Worm (Caenorhabditis elegans) whole organism, L4 larva: ENCODE measurements around the gene F20B6.5.
A peak's percentile ranks its signal among the peaks of the same experiment; 100 is the strongest.

ENCODE experiments used
- T20F7.1 ChIP-seq: fragments of 200-800 bp; sonication (Bioruptor generic); optimal IDR thresholded peaks from 2 replicates; lab custom pipeline; 2018; ENCODE audit warnings: mild to moderate bottlenecking, missing genetic modification characterization, missing compliant biosample characterization
- T26A8.4 ChIP-seq: fragments of 200-800 bp; sonication (Bioruptor generic); IDR thresholded peaks from 2 replicates; pipeline ENCODE4 v1.3.6; 2022; ENCODE audit warnings: missing genetic modification characterization, missing compliant biosample characterization
- Y105C5A.15 ChIP-seq: fragments of 200-800 bp; sonication (Bioruptor generic); IDR thresholded peaks from 2 replicates; pipeline ENCODE4 v1.3.6; 2022; ENCODE audit warnings: missing genetic modification characterization, missing compliant biosample characterization
- ama-1 ChIP-seq: fragments of 150-350 bp; optimal IDR thresholded peaks from 2 replicates; lab custom pipeline; 2014; ENCODE audit warnings: inconsistent platforms, mixed read lengths
- ceh-20 ChIP-seq: fragments of 200-800 bp; sonication (Bioruptor generic); IDR thresholded peaks from 2 replicates; pipeline ENCODE4 v1.3.6; 2022; ENCODE audit warnings: missing genetic modification reagents, missing genetic modification characterization, missing compliant biosample characterization
- daf-16 ChIP-seq, 3 experiments: sonication (generic microtip); optimal IDR thresholded peaks; 2 replicates each; lab custom pipeline; 2016 to 2017; ENCODE audit warnings: missing genetic modification characterization in 3 of 3, missing genetic modification reagents in 3 of 3, mild to moderate bottlenecking in 2 of 3, missing compliant biosample characterization in 2 of 3, missing biosample characterization in 1 of 3, moderate library complexity in 1 of 3
- dmd-6 ChIP-seq: fragments of 200-800 bp; sonication (Bioruptor generic); IDR thresholded peaks from 2 replicates; pipeline ENCODE4 v1.3.6; 2022; ENCODE audit warnings: missing genetic modification reagents, missing genetic modification characterization, missing compliant biosample characterization
- dmd-9 ChIP-seq: fragments of 200-800 bp; sonication (Bioruptor generic); IDR thresholded peaks from 2 replicates; pipeline ENCODE4 v1.3.6; 2022; ENCODE audit warnings: missing genetic modification reagents, missing genetic modification characterization, missing compliant biosample characterization
- dve-1 ChIP-seq: sonication (generic microtip); optimal IDR thresholded peaks from 2 replicates; lab custom pipeline; 2017; ENCODE audit warnings: antibody characterized with exemption, mild to moderate bottlenecking, missing genetic modification characterization, missing compliant biosample characterization; ENCODE audit not compliant: insufficient read depth
- egl-27 ChIP-seq: sonication (generic microtip); optimal IDR thresholded peaks from 3 replicates; lab custom pipeline; 2017; ENCODE audit warnings: missing biosample characterization, missing genetic modification reagents, missing genetic modification characterization
- hif-1 ChIP-seq, 2 experiments: sonication (generic microtip); optimal IDR thresholded peaks; 2 replicates each; lab custom pipeline; 2016 to 2017; ENCODE audit warnings: missing compliant biosample characterization in 2 of 2, missing genetic modification characterization in 2 of 2, missing genetic modification reagents in 2 of 2, missing genotype in 2 of 2, mild to moderate bottlenecking in 1 of 2
- hlh-11 ChIP-seq: fragments of 200-800 bp; sonication (Bioruptor generic); optimal IDR thresholded peaks from 2 replicates; lab custom pipeline; 2018; ENCODE audit warnings: mild to moderate bottlenecking, missing genetic modification characterization, missing compliant biosample characterization
- hlh-30 ChIP-seq: sonication (generic microtip); optimal IDR thresholded peaks from 2 replicates; lab custom pipeline; 2017; ENCODE audit warnings: antibody characterized with exemption, mild to moderate bottlenecking, missing genetic modification characterization, missing compliant biosample characterization; ENCODE audit not compliant: insufficient read depth
- hmg-1.1 ChIP-seq: fragments of 200-800 bp; sonication (Bioruptor generic); IDR thresholded peaks from 2 replicates; pipeline ENCODE4 v1.3.6; 2022; ENCODE audit warnings: missing genetic modification reagents, missing genetic modification characterization, missing compliant biosample characterization
- lim-7 ChIP-seq: fragments of 200-800 bp; sonication (Bioruptor generic); IDR thresholded peaks from 2 replicates; pipeline ENCODE4 v1.3.6; 2022; ENCODE audit warnings: missing genetic modification characterization, missing compliant biosample characterization
- mdl-1 ChIP-seq, 2 experiments: fragments of 150-350 bp in 1 of 2; sonication (generic microtip) in 1 of 2; optimal IDR thresholded peaks; 2 replicates each; lab custom pipeline; 2014 to 2017; ENCODE audit warnings: missing biosample characterization in 2 of 2, missing genetic modification characterization in 2 of 2
- mep-1 ChIP-seq: fragments of 150-350 bp; sonication (generic microtip); optimal IDR thresholded peaks from 3 replicates; lab custom pipeline; 2014; ENCODE audit warnings: missing biosample characterization, missing genetic modification characterization
- mes-2 ChIP-seq: sonication (generic microtip); optimal IDR thresholded peaks from 2 replicates; lab custom pipeline; 2016; ENCODE audit warnings: missing genotype, mild to moderate bottlenecking, missing genetic modification characterization, missing compliant biosample characterization; ENCODE audit not compliant: poor library complexity, severe bottlenecking
- mxl-2 ChIP-seq: fragments of 200-800 bp; sonication (Bioruptor generic); conservative IDR thresholded peaks from 2 replicates; pipeline ENCODE4 v1.3.6; 2022; ENCODE audit warnings: missing genetic modification reagents, missing genetic modification characterization, missing compliant biosample characterization
- mxl-3 ChIP-seq: fragments of 200-800 bp; sonication (Bioruptor generic); optimal IDR thresholded peaks from 2 replicates; lab custom pipeline; 2018; ENCODE audit warnings: mild to moderate bottlenecking, missing genetic modification characterization, missing compliant biosample characterization
- nhr-10 ChIP-seq: fragments of 150-350 bp; optimal IDR thresholded peaks from 2 replicates; lab custom pipeline; 2014; ENCODE audit warnings: missing biosample characterization, missing genetic modification characterization
- nhr-102 ChIP-seq: sonication (generic microtip); optimal IDR thresholded peaks from 2 replicates; lab custom pipeline; 2016; ENCODE audit warnings: mild to moderate bottlenecking, missing genetic modification characterization, moderate library complexity, missing compliant biosample characterization
- nhr-28 ChIP-seq: fragments of 150-350 bp; optimal IDR thresholded peaks from 2 replicates; lab custom pipeline; 2014; ENCODE audit warnings: missing biosample characterization, missing genetic modification characterization
- nhr-41 ChIP-seq: fragments of 200-800 bp; sonication (Bioruptor generic); IDR thresholded peaks from 2 replicates; pipeline ENCODE4 v1.3.6; 2022; ENCODE audit warnings: missing genetic modification reagents, missing genetic modification characterization, missing compliant biosample characterization
- nhr-42 ChIP-seq: fragments of 200-800 bp; sonication (Bioruptor generic); IDR thresholded peaks from 2 replicates; pipeline ENCODE4 v1.3.6; 2022; ENCODE audit warnings: missing genetic modification characterization, missing compliant biosample characterization
- nhr-6 ChIP-seq: fragments of 150-350 bp; optimal IDR thresholded peaks from 2 replicates; lab custom pipeline; 2014; ENCODE audit warnings: missing biosample characterization, missing genetic modification characterization
- nhr-77 ChIP-seq: fragments of 150-350 bp; optimal IDR thresholded peaks from 2 replicates; lab custom pipeline; 2014; ENCODE audit warnings: missing biosample characterization, missing genetic modification characterization
- php-3 ChIP-seq: fragments of 200-800 bp; sonication (Bioruptor generic); IDR thresholded peaks from 2 replicates; pipeline ENCODE4 v1.3.6; 2022; ENCODE audit warnings: missing genetic modification reagents, missing genetic modification characterization, missing compliant biosample characterization
- pqm-1 ChIP-seq: sonication (generic microtip); optimal IDR thresholded peaks from 2 replicates; lab custom pipeline; 2017; ENCODE audit warnings: missing biosample characterization, missing genetic modification characterization
- sdz-12 ChIP-seq: fragments of 200-800 bp; sonication (Bioruptor generic); optimal IDR thresholded peaks from 2 replicates; lab custom pipeline; 2018; ENCODE audit warnings: mild to moderate bottlenecking, missing genetic modification characterization, missing compliant biosample characterization
- spr-1 ChIP-seq: sonication (generic microtip); optimal IDR thresholded peaks from 2 replicates; lab custom pipeline; 2016; ENCODE audit warnings: mild to moderate bottlenecking, missing genetic modification characterization, missing compliant biosample characterization
- tra-1 ChIP-seq: fragments of 200-800 bp; sonication (Bioruptor generic); IDR thresholded peaks from 2 replicates; pipeline ENCODE4 v1.3.6; 2022; ENCODE audit warnings: missing genetic modification reagents, missing genetic modification characterization, missing compliant biosample characterization
- unc-62 ChIP-seq, 3 experiments: fragments of 150-350 bp in 1 of 3; sonication (generic microtip); optimal IDR thresholded peaks in 2 of 3; peaks in 1 of 3; 1 replicate in 1 of 3; 2 replicates in 2 of 3; lab custom pipeline; 2014 to 2017; ENCODE audit warnings: missing biosample characterization in 3 of 3, missing genetic modification characterization in 3 of 3, missing genetic modification reagents in 3 of 3, missing genotype in 1 of 3
- zfp-2 ChIP-seq: sonication (generic microtip); optimal IDR thresholded peaks from 2 replicates; lab custom pipeline; 2016; ENCODE audit warnings: mild to moderate bottlenecking, missing genetic modification characterization, missing compliant biosample characterization
- zfp-3 ChIP-seq: fragments of 200-800 bp; sonication (Bioruptor generic); conservative IDR thresholded peaks from 2 replicates; pipeline ENCODE4 v1.3.6; 2022; ENCODE audit warnings: missing genetic modification reagents, missing genetic modification characterization, missing compliant biosample characterization
- zip-2 ChIP-seq: fragments of 150-350 bp; optimal IDR thresholded peaks from 2 replicates; lab custom pipeline; 2014; ENCODE audit warnings: missing biosample characterization, missing genetic modification characterization
- ztf-7 ChIP-seq: fragments of 150-350 bp; optimal IDR thresholded peaks from 2 replicates; lab custom pipeline; 2014; ENCODE audit warnings: missing biosample characterization, missing genetic modification characterization

F20B6.5 gene

DNA sequence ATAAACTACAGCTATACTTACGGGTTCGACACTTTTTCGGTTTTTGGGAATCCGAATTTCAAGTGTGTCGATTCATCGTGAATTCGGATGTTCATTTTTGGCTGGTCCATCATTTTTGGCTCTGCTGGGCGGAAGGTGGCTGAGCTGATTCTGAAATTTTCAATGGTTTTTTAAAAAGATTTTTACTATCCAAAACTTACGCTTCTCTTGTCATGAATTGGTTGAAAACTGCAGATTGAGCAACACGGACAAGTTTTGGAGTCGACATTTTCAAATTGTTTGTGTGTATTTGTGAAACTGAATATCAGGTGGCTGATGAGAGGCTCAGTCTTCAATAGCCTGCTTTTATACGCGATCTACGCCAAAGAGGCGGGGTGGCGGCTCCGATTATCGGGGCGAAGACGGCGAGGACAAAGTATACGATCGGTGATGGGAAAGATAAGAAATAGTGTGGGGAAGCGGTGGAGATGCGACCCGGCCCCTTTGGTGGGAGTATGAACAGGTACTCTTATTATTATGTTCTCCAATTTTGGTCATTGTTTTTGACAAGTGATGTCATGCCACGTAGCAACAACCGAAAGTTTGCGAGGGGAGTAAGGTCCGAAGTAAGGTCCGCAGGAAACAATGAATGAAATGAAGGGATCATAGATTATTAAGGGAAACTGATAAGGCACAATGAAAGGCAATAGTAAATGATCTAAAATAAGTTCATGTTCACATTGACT lies 47.3 kb upstream of the F20B6.5 start, which contains the start of gene F48D6.4 (continued):
- TF ChIP-seq tra-1 (GFP tag; lab: Robert Waterston, UW): 0 out of 2 replicates have a peak, but pooled peaks have one; percentile 20
- TF ChIP-seq, all 104 proteins: peak for 10

- TF ChIP-seq mep-1: peak; percentile 48
- TF ChIP-seq nhr-42 (GFP tag; lab: Robert Waterston, UW): peak; percentile 14; the same call in 1 of the 2 replicates
- TF ChIP-seq zfp-3 (GFP tag; lab: Robert Waterston, UW): peak; percentile 72
- peak in 1 of 2 experiments; percentile 73 for TF ChIP-seq mdl-1 (tag; optimal IDR thresholded peaks at IDR 0.05; lab: Kevin White, UChicago)
- TF ChIP-seq mxl-2: 0 out of 2 replicates have a peak, but pooled peaks have one; percentile 2
- TF ChIP-seq hlh-11: peak; percentile 45
- TF ChIP-seq mes-2 (tag; lab: Kevin White, UChicago): peak; percentile 52
- peak; percentile 8 to 58 for TF ChIP-seq daf-16 (GFP tag; optimal IDR thresholded peaks at IDR 0.05; lab: Kevin White, UChicago)
- peak; percentile 70 for TF ChIP-seq daf-16 (tag; optimal IDR thresholded peaks at IDR 0.05; lab: Kevin White, UChicago)
- TF ChIP-seq dmd-6 (GFP tag; lab: Robert Waterston, UW): peak; percentile 26; the same call in 1 of the 2 replicates
- no peak for TF ChIP-seq nhr-6 (tag; lab: Kevin White, UChicago)
- peak; percentile 91 for TF ChIP-seq ama-1
- peak; percentile 62; the same call in 1 of the 2 replicates for TF ChIP-seq T26A8.4 (GFP tag; lab: Robert Waterston, UW)
- peak; percentile 37 for TF ChIP-seq nhr-77 (tag; lab: Kevin White, UChicago)
- TF ChIP-seq nhr-28: peak; percentile 18
- TF ChIP-seq unc-62 (GFP tag; optimal IDR thresholded peaks at IDR 0.05 in 1 of 2; lab: Kevin White, UChicago): peak in 1 of 2 experiments; percentile 91
- no peak for TF ChIP-seq unc-62 (tag; optimal IDR thresholded peaks at IDR 0.05; lab: Kevin White, UChicago)
- TF ChIP-seq nhr-10 (tag; lab: Kevin White, UChicago): peak; percentile 40
- peak; percentile 38; the same call in 1 of the 2 replicates for TF ChIP-seq nhr-41 (GFP tag; lab: Robert Waterston, UW)
- peak; percentile 52 for TF ChIP-seq T20F7.1 (GFP tag; lab: Kevin White, UChicago)
- peak; percentile 2 for TF ChIP-seq spr-1 (tag; lab: Kevin White, UChicago)
- TF ChIP-seq hif-1 (tag; optimal IDR thresholded peaks at IDR 0.05; lab: Kevin White, UChicago): no peak
- TF ChIP-seq lim-7 (GFP tag; lab: Robert Waterston, UW): 0 out of 2 replicates have a peak, but pooled peaks have one; percentile 54
- no peak for TF ChIP-seq dmd-9
- TF ChIP-seq ztf-7 (tag; lab: Kevin White, UChicago): no peak
- no peak for TF ChIP-seq Y105C5A.15 (GFP tag; lab: Robert Waterston, UW)
- peak; percentile 65 for TF ChIP-seq dve-1
- peak; percentile 19 for TF ChIP-seq pqm-1 (tag; lab: Kevin White, UChicago)
- TF ChIP-seq egl-27 (tag; lab: Kevin White, UChicago): no peak
- no peak for TF ChIP-seq zfp-2 (tag; lab: Kevin White, UChicago)
- TF ChIP-seq hlh-30 (tag; lab: Kevin White, UChicago): peak; percentile 44
- peak; percentile 23 for TF ChIP-seq zip-2
- 0 out of 2 replicates have a peak, but pooled peaks have one; percentile 7 for TF ChIP-seq hmg-1.1 (GFP tag; lab: Robert Waterston, UW)
- TF ChIP-seq sdz-12: no peak
- 0 out of 2 replicates have a peak, but pooled peaks have one; percentile 35 for TF ChIP-seq ceh-20 (GFP tag; lab: Robert Waterston, UW)
- peak; percentile 57; the same call in 1 of the 2 replicates for TF ChIP-seq php-3 (GFP tag; lab: Robert Waterston, UW)
- TF ChIP-seq nhr-102 (tag; lab: Kevin White, UChicago): peak; percentile 38
- peak; percentile 70 for TF ChIP-seq mxl-3 (GFP tag; lab: Kevin White, UChicago)
These were observed 46.5 kb upstream of the F20B6.5 start for ce11 chrX:4246237-4246697.
